Worm (Caenorhabditis elegans) whole organism, L4 larva: ENCODE data around the gene prx-19.

ENCODE experiments used
- ama-1 ChIP-seq: fragments of 150-350 bp; optimal IDR thresholded peaks from 2 replicates; lab custom pipeline; 2014; ENCODE audit warnings: inconsistent platforms, mixed read lengths
- fkh-10 ChIP-seq: fragments of 150-350 bp; optimal IDR thresholded peaks from 2 replicates; lab custom pipeline; 2014; ENCODE audit warnings: missing biosample characterization, missing genetic modification reagents, missing genetic modification characterization
- fos-1 ChIP-seq: fragments of 150-350 bp; optimal IDR thresholded peaks from 2 replicates; lab custom pipeline; 2014; ENCODE audit warnings: missing biosample characterization, missing genetic modification characterization
- lsy-2 ChIP-seq, 2 experiments: fragments of 150-350 bp in 1 of 2; sonication (generic microtip) in 1 of 2; optimal IDR thresholded peaks; 2 replicates each; lab custom pipeline; 2014 to 2017; ENCODE audit warnings: missing biosample characterization in 2 of 2, missing genetic modification characterization in 2 of 2
- nhr-11 ChIP-seq: fragments of 150-350 bp; optimal IDR thresholded peaks from 2 replicates; lab custom pipeline; 2014; ENCODE audit warnings: missing biosample characterization, missing genetic modification characterization
- nhr-28 ChIP-seq: fragments of 150-350 bp; optimal IDR thresholded peaks from 2 replicates; lab custom pipeline; 2014; ENCODE audit warnings: missing biosample characterization, missing genetic modification characterization
- skn-1 ChIP-seq: fragments of 150-350 bp; optimal IDR thresholded peaks from 2 replicates; lab custom pipeline; 2014; ENCODE audit warnings: missing biosample characterization, missing genetic modification characterization
- spr-3 ChIP-seq: fragments of 200-800 bp; sonication (Bioruptor generic); optimal IDR thresholded peaks from 2 replicates; lab custom pipeline; 2018; ENCODE audit warnings: mild to moderate bottlenecking, missing genetic modification characterization, missing compliant biosample characterization
- unc-62 ChIP-seq, 3 experiments: fragments of 150-350 bp in 1 of 3; sonication (generic microtip); optimal IDR thresholded peaks in 2 of 3; peaks in 1 of 3; 1 replicate in 1 of 3; 2 replicates in 2 of 3; lab custom pipeline; 2014 to 2017; ENCODE audit warnings: missing biosample characterization in 3 of 3, missing genetic modification characterization in 3 of 3, missing genetic modification reagents in 3 of 3, missing genotype in 1 of 3
- zfp-3 ChIP-seq: fragments of 200-800 bp; sonication (Bioruptor generic); conservative IDR thresholded peaks from 2 replicates; pipeline ENCODE4 v1.3.6; 2022; ENCODE audit warnings: missing genetic modification reagents, missing genetic modification characterization, missing compliant biosample characterization

ce11 chrIII:8772428-8773027 is 36.6 kb downstream of the prx-19 start:
- TF ChIP-seq spr-3 (GFP tag; lab: Kevin White, UChicago) (no peak), nhr-28 (tag; lab: Kevin White, UChicago) (no peak), zfp-3 (GFP tag; lab: Robert Waterston, UW) (no peak), ama-1 (lab: Kevin White, UChicago) (no peak), nhr-11 (tag; lab: Kevin White, UChicago) (peak; percentile 5), lsy-2 (tag; optimal IDR thresholded peaks at IDR 0.05; lab: Kevin White, UChicago) (no peak), skn-1 (tag; lab: Kevin White, UChicago) (no peak), fos-1 (tag; lab: Kevin White, UChicago) (no peak), unc-62 (GFP tag; optimal IDR thresholded peaks at IDR 0.05 in 1 of 2; lab: Kevin White, UChicago) (no peak), unc-62 (tag; optimal IDR thresholded peaks at IDR 0.05; lab: Kevin White, UChicago) (no peak), fkh-10 (no peak)
